Fruit fly (Drosophila melanogaster): ENCODE results near the gene CG42450.

Gene CG42450

dm6 chrX:18837046-18837445 lies 23.9 kb downstream of the CG42450 start (continued):
- TF ChIP-seq CG3281 (GFP tag; optimal IDR thresholded peaks at IDR 0.05) (no peak), Dek (tag; optimal IDR thresholded peaks at IDR 0.05) (peak; percentile 16), CG31224 (GFP tag; IDR thresholded peaks at IDR 0.05) (no peak), CG6654 (GFP tag; optimal IDR thresholded peaks at IDR 0.05) (no peak), CG9797 (GFP tag; optimal IDR thresholded peaks at IDR 0.05) (no peak), dpn (GFP tag; optimal IDR thresholded peaks at IDR 0.05) (peak; percentile 41 to 42), exex (tag; optimal IDR thresholded peaks at IDR 0.05) (no peak), CG13123 (GFP tag; optimal IDR thresholded peaks at IDR 0.05) (no peak), CG18599 (GFP tag; optimal IDR thresholded peaks at IDR 0.05) (no peak), psq (GFP tag; optimal IDR thresholded peaks at IDR 0.05) (no peak), gcm (GFP tag; optimal IDR thresholded peaks at IDR 0.05) (peak; percentile 10), tx (GFP tag; optimal IDR thresholded peaks at IDR 0.05) (no peak), gsb-n (tag; optimal IDR thresholded peaks at IDR 0.05) (no peak), CG7372 (GFP tag; IDR thresholded peaks at IDR 0.05) (no peak), pfk (GFP tag; optimal IDR thresholded peaks at IDR 0.05) (no peak), CG2712 (tag; optimal IDR thresholded peaks at IDR 0.05) (peak; percentile 62), ftz-f1 (GFP tag; optimal IDR thresholded peaks at IDR 0.05) (no peak), Taf1 (GFP tag; IDR thresholded peaks at IDR 0.05) (no peak), CG43689 (GFP tag; IDR thresholded peaks at IDR 0.05) (0 out of 2 replicates have a peak, but pooled peaks have one; percentile 13), crol (GFP tag; IDR thresholded peaks at IDR 0.05) (no peak), pum (GFP tag; optimal IDR thresholded peaks at IDR 0.05) (peak; percentile 33), odd (GFP tag; optimal IDR thresholded peaks at IDR 0.05) (no peak), CG8359 (GFP tag; optimal IDR thresholded peaks at IDR 0.05; ENCODE audit: borderline replicate concordance) (no peak), CG5953 (GFP tag; IDR thresholded peaks at IDR 0.05) (0 out of 2 replicates have a peak, but pooled peaks have one; percentile 29), HLH4C (GFP tag; IDR thresholded peaks at IDR 0.05; ENCODE audit: partially characterized antibody) (no peak), CHES-1-like (GFP tag; optimal IDR thresholded peaks at IDR 0.05) (peak; percentile 24), CG9215 (GFP tag; IDR thresholded peaks at IDR 0.05) (peak; percentile 45), CG13624 (GFP tag; optimal IDR thresholded peaks at IDR 0.05) (no peak), CG11247 (GFP tag; IDR thresholded peaks at IDR 0.05) (no peak; the same call in 1 of the 2 replicates), CG31441 (GFP tag; IDR thresholded peaks at IDR 0.05) (peak; percentile 55), dmrt11E (tag; optimal IDR thresholded peaks at IDR 0.05) (peak; percentile 42), CG10209 (GFP tag; optimal IDR thresholded peaks at IDR 0.05) (no peak), CG4328 (GFP tag; optimal IDR thresholded peaks at IDR 0.05) (no peak), Hr39 (optimal IDR thresholded peaks at IDR 0.05) (no peak), trh (GFP tag; optimal IDR thresholded peaks at IDR 0.05) (no peak), unc-4 (GFP tag; IDR thresholded peaks at IDR 0.05; ENCODE audit: partially characterized antibody) (no peak), CTCF (GFP tag; optimal IDR thresholded peaks at IDR 0.05) (no peak), CG17186 (GFP tag; optimal IDR thresholded peaks at IDR 0.05) (no peak), Med (GFP tag) (peak; percentile 80), cas (GFP tag; IDR thresholded peaks at IDR 0.05) (no peak), Hand (GFP tag; optimal IDR thresholded peaks at IDR 0.05) (no peak), CG7928 (GFP tag; optimal IDR thresholded peaks at IDR 0.05) (no peak), CG4820 (GFP tag; optimal IDR thresholded peaks at IDR 0.05) (no peak), CG14965 (GFP tag; optimal IDR thresholded peaks at IDR 0.05; ENCODE audit: borderline replicate concordance) (no peak), slp2 (GFP tag; optimal IDR thresholded peaks at IDR 0.05) (no peak), CG11560 (tag; IDR thresholded peaks at IDR 0.05) (no peak), kah (GFP tag; optimal IDR thresholded peaks at IDR 0.05) (no peak), Fer1 (GFP tag; optimal IDR thresholded peaks at IDR 0.05) (no peak), zf30C (GFP tag; optimal IDR thresholded peaks at IDR 0.05) (no peak), Hr3 (GFP tag; optimal IDR thresholded peaks at IDR 0.05) (peak; percentile 43), Drgx (GFP tag; IDR thresholded peaks at IDR 0.05) (peak; percentile 60), CG7357 (GFP tag; IDR thresholded peaks at IDR 0.05) (peak; percentile 48; the same call in 1 of the 3 replicates), CG16779 (GFP tag; IDR thresholded peaks at IDR 0.05) (no peak)
